Worm (Caenorhabditis elegans) whole organism, L3 larva: ENCODE results near the gene copb-1.
A peak's percentile ranks its signal among the peaks of the same experiment; 100 is the strongest.

Experiments
- ZK546.5 ChIP-seq: sonication (generic microtip); optimal IDR thresholded peaks from 2 replicates; lab custom pipeline; 2017; ENCODE audit warnings: missing biosample characterization, missing genetic modification characterization
- aly-2 ChIP-seq: fragments of 150-350 bp; optimal IDR thresholded peaks from 2 replicates; lab custom pipeline; 2014; ENCODE audit warnings: missing biosample characterization, missing genetic modification characterization
- ama-1 ChIP-seq: fragments of 150-350 bp; optimal IDR thresholded peaks from 2 replicates; lab custom pipeline; 2018
- ceh-16 ChIP-seq: sonication (generic microtip); optimal IDR thresholded peaks from 2 replicates; lab custom pipeline; 2017; ENCODE audit warnings: missing biosample characterization, missing genetic modification characterization
- ceh-28 ChIP-seq: fragments of 150-350 bp; optimal IDR thresholded peaks from 2 replicates; lab custom pipeline; 2014; ENCODE audit warnings: missing biosample characterization, missing genetic modification reagents, missing genetic modification characterization
- ceh-82 ChIP-seq: fragments of 150-350 bp; optimal IDR thresholded peaks from 2 replicates; lab custom pipeline; 2014; ENCODE audit warnings: missing biosample characterization, missing genetic modification characterization
- ceh-9 ChIP-seq: sonication (generic microtip); optimal IDR thresholded peaks from 2 replicates; lab custom pipeline; 2018; ENCODE audit warnings: missing biosample characterization, missing genetic modification characterization
- egl-27 ChIP-seq: sonication (generic microtip); optimal IDR thresholded peaks from 4 replicates; lab custom pipeline; 2017; ENCODE audit warnings: missing biosample characterization, missing genetic modification reagents, missing genetic modification characterization
- egl-5 ChIP-seq: fragments of 150-350 bp; optimal IDR thresholded peaks from 2 replicates; lab custom pipeline; 2017; ENCODE audit warnings: missing biosample characterization, missing genetic modification reagents, missing genetic modification characterization, inconsistent platforms
- elt-1 ChIP-seq: fragments of 150-350 bp; optimal IDR thresholded peaks from 2 replicates; lab custom pipeline; 2014; ENCODE audit warnings: missing biosample characterization, missing genetic modification characterization
- elt-2 ChIP-seq: sonication (generic microtip); optimal IDR thresholded peaks from 2 replicates; lab custom pipeline; 2016; ENCODE audit warnings: missing genetic modification reagents, mild to moderate bottlenecking, missing genetic modification characterization, missing compliant biosample characterization
- elt-3 ChIP-seq, 3 experiments: fragments of 150-350 bp in 1 of 3; sonication (generic microtip) in 2 of 3; optimal IDR thresholded peaks; 2 replicates in 2 of 3; 4 replicates in 1 of 3; lab custom pipeline; 2014 to 2017; ENCODE audit warnings: missing biosample characterization in 3 of 3, missing genetic modification characterization in 3 of 3
- eor-1 ChIP-seq, 2 experiments: fragments of 150-350 bp; optimal IDR thresholded peaks; 2 replicates each; lab custom pipeline; 2014 to 2018; ENCODE audit warnings: missing biosample characterization in 2 of 2, missing genetic modification characterization in 2 of 2
- fkh-2 ChIP-seq: fragments of 150-350 bp; optimal IDR thresholded peaks from 2 replicates; lab custom pipeline; 2014; ENCODE audit warnings: missing biosample characterization, missing genetic modification reagents, missing genetic modification characterization
- fos-1 ChIP-seq: fragments of 150-350 bp; optimal IDR thresholded peaks from 2 replicates; lab custom pipeline; 2014; ENCODE audit warnings: missing biosample characterization, missing genetic modification characterization
- hmg-11 ChIP-seq: sonication (generic microtip); optimal IDR thresholded peaks from 2 replicates; lab custom pipeline; 2016; ENCODE audit warnings: missing genetic modification characterization, missing compliant biosample characterization
- jun-1 ChIP-seq: fragments of 150-350 bp; optimal IDR thresholded peaks from 2 replicates; lab custom pipeline; 2014; ENCODE audit warnings: missing biosample characterization, missing genetic modification reagents, missing genetic modification characterization
- lin-15B ChIP-seq: fragments of 150-350 bp; optimal IDR thresholded peaks from 2 replicates; lab custom pipeline; 2014; ENCODE audit warnings: missing biosample characterization, missing genetic modification characterization
- lin-39 ChIP-seq: fragments of 150-350 bp; optimal IDR thresholded peaks from 2 replicates; lab custom pipeline; 2018; ENCODE audit warnings: missing biosample characterization, missing genetic modification reagents, missing genetic modification characterization
- lsy-12 ChIP-seq: sonication (generic microtip); optimal IDR thresholded peaks from 2 replicates; lab custom pipeline; 2016; ENCODE audit warnings: mild to moderate bottlenecking, missing genetic modification characterization, missing compliant biosample characterization
- mdl-1 ChIP-seq: fragments of 150-350 bp; optimal IDR thresholded peaks from 2 replicates; lab custom pipeline; 2014; ENCODE audit warnings: missing biosample characterization, missing genetic modification characterization
- mml-1 ChIP-seq: fragments of 150-350 bp; sonication (generic microtip); optimal IDR thresholded peaks from 3 replicates; lab custom pipeline; 2014; ENCODE audit warnings: missing biosample characterization, missing genetic modification characterization
- nfya-1 ChIP-seq: sonication (generic microtip); optimal IDR thresholded peaks from 2 replicates; lab custom pipeline; 2017; ENCODE audit warnings: missing genetic modification characterization, mild to moderate bottlenecking, missing compliant biosample characterization, antibody characterized with exemption, moderate library complexity; ENCODE audit not compliant: insufficient read depth
- nhr-12 ChIP-seq: fragments of 150-350 bp; optimal IDR thresholded peaks from 2 replicates; lab custom pipeline; 2014; ENCODE audit warnings: missing biosample characterization, missing genetic modification characterization
- nhr-25 ChIP-seq: sonication (generic microtip); optimal IDR thresholded peaks from 2 replicates; lab custom pipeline; 2017; ENCODE audit warnings: missing biosample characterization, missing genetic modification characterization
- nhr-28 ChIP-seq: fragments of 150-350 bp; optimal IDR thresholded peaks from 2 replicates; lab custom pipeline; 2014; ENCODE audit warnings: missing biosample characterization, missing genetic modification characterization
- nhr-67 ChIP-seq: fragments of 150-350 bp; optimal IDR thresholded peaks from 2 replicates; lab custom pipeline; 2014; ENCODE audit warnings: missing biosample characterization, missing genetic modification characterization
- nhr-77 ChIP-seq: fragments of 150-350 bp; optimal IDR thresholded peaks from 2 replicates; lab custom pipeline; 2014; ENCODE audit warnings: missing biosample characterization, missing genetic modification characterization
- pha-4 ChIP-seq: fragments of 150-350 bp; optimal IDR thresholded peaks from 2 replicates; lab custom pipeline; 2014; ENCODE audit warnings: missing biosample characterization, missing genetic modification reagents, missing genetic modification characterization
- pqm-1 ChIP-seq: fragments of 150-350 bp; optimal IDR thresholded peaks from 2 replicates; lab custom pipeline; 2017; ENCODE audit warnings: missing biosample characterization, missing genetic modification characterization, inconsistent platforms
- sea-2 ChIP-seq: fragments of 150-350 bp; sonication (generic microtip); optimal IDR thresholded peaks from 4 replicates; lab custom pipeline; 2014; ENCODE audit warnings: missing biosample characterization, missing genetic modification reagents, missing genetic modification characterization
- skn-1 ChIP-seq: fragments of 150-350 bp; optimal IDR thresholded peaks from 2 replicates; lab custom pipeline; 2014; ENCODE audit warnings: missing biosample characterization, missing genetic modification characterization
- tbx-2 ChIP-seq: sonication (generic microtip); optimal IDR thresholded peaks from 2 replicates; lab custom pipeline; 2016; ENCODE audit warnings: mild to moderate bottlenecking, missing genetic modification characterization, missing compliant biosample characterization
- unc-39 ChIP-seq: sonication (generic microtip); optimal IDR thresholded peaks from 4 replicates; lab custom pipeline; 2017; ENCODE audit warnings: missing biosample characterization, missing genetic modification characterization
- unc-62 ChIP-seq: fragments of 150-350 bp; sonication (generic microtip); optimal IDR thresholded peaks from 4 replicates; lab custom pipeline; 2014; ENCODE audit warnings: missing biosample characterization, missing genetic modification reagents, missing genetic modification characterization
- zag-1 ChIP-seq: fragments of 150-350 bp; optimal IDR thresholded peaks from 2 replicates; lab custom pipeline; 2014; ENCODE audit warnings: missing biosample characterization, missing genetic modification characterization
- ztf-11 ChIP-seq: fragments of 150-350 bp; optimal IDR thresholded peaks from 2 replicates; lab custom pipeline; 2014; ENCODE audit warnings: missing biosample characterization, missing genetic modification characterization

copb-1 gene

ce11 chrII:3117471-3117870 lies 38.9 kb downstream of the copb-1 start, which contains the start of gene T10D4.7:
Gene T10D4.7, plus strand, starts transcription at chrII:3117771.
- TF ChIP-seq mml-1 (tag; lab: Kevin White, UChicago) (no peak), nhr-25 (tag; lab: Kevin White, UChicago) (no peak), nhr-67 (no peak), elt-2 (no peak)

- TF ChIP-seq nhr-12 (no peak), aly-2 (tag; lab: Kevin White, UChicago) (no peak), ceh-82 (tag; lab: Kevin White, UChicago) (no peak), pha-4 (tag; lab: Kevin White, UChicago) (peak; percentile 56), ZK546.5 (no peak), egl-27 (no peak), sea-2 (GFP tag; lab: Kevin White, UChicago) (no peak), lsy-12 (tag; lab: Kevin White, UChicago) (no peak), unc-62 (GFP tag; lab: Kevin White, UChicago) (no peak), tbx-2 (tag; lab: Kevin White, UChicago) (no peak), hmg-11 (peak; percentile 84), nhr-28 (tag; lab: Kevin White, UChicago) (no peak), fos-1 (tag; lab: Kevin White, UChicago) (no peak), eor-1 (tag; optimal IDR thresholded peaks at IDR 0.05; lab: Kevin White, UChicago) (no peak), skn-1 (tag; lab: Kevin White, UChicago) (no peak), lin-39 (tag; lab: Kevin White, UChicago) (peak; percentile 8), fkh-2 (no peak), ceh-9 (tag; lab: Kevin White, UChicago) (no peak), lin-15B (peak; percentile 7)
Measured at ce11 chrII:3118907-3119382, 40.3 kb downstream of the copb-1 start, which contains the start of gene T10D4.6. Gene T10D4.6, plus strand, starts transcription at chrII:3119332.

ce11 chrII:3123206-3123605 lies 44.6 kb downstream of the copb-1 start, which contains the start of gene srh-71:
Gene srh-71, plus strand, starts transcription at chrII:3123506.
- TF ChIP-seq pqm-1 (tag; lab: Kevin White, UChicago) (no peak), fos-1 (tag; lab: Kevin White, UChicago) (no peak), nhr-77 (no peak), egl-27 (no peak), nhr-28 (tag; lab: Kevin White, UChicago) (no peak), lin-15B (no peak), tbx-2 (tag; lab: Kevin White, UChicago) (no peak), zag-1 (no peak), unc-39 (tag; lab: Kevin White, UChicago) (no peak), aly-2 (tag; lab: Kevin White, UChicago) (no peak), skn-1 (tag; lab: Kevin White, UChicago) (no peak), mdl-1 (tag; lab: Kevin White, UChicago) (no peak), ceh-9 (tag; lab: Kevin White, UChicago) (no peak), jun-1 (tag; lab: Kevin White, UChicago) (no peak), nfya-1 (tag; lab: Kevin White, UChicago) (no peak), unc-62 (GFP tag; lab: Kevin White, UChicago) (no peak)

ce11 chrII:3126341-3126740 lies 47.7 kb downstream of the copb-1 start, which contains the start of gene ins-19:
Gene ins-19, minus strand, starts transcription at chrII:3126441.
- TF ChIP-seq ztf-11 (tag; lab: Kevin White, UChicago) (no peak), mml-1 (tag; lab: Kevin White, UChicago) (no peak), lin-15B (no peak), mdl-1 (tag; lab: Kevin White, UChicago) (no peak), elt-1 (tag; lab: Kevin White, UChicago) (no peak), elt-3 (tag; optimal IDR thresholded peaks at IDR 0.05; lab: Kevin White, UChicago) (no peak), nhr-25 (tag; lab: Kevin White, UChicago) (no peak), lin-39 (tag; lab: Kevin White, UChicago) (no peak), fkh-2 (no peak), skn-1 (tag; lab: Kevin White, UChicago) (no peak), aly-2 (tag; lab: Kevin White, UChicago) (no peak), unc-62 (GFP tag; lab: Kevin White, UChicago) (no peak), nhr-77 (no peak), egl-5 (tag; lab: Kevin White, UChicago) (no peak), unc-39 (tag; lab: Kevin White, UChicago) (no peak), ama-1 (lab: Kevin White, UChicago) (no peak), ceh-16 (no peak), ceh-28 (no peak)
